Fruit fly (Drosophila melanogaster) whole organism, embryonic: Measurements from ENCODE around the gene CG3652.

Experiments
- ATbp ChIP-seq: fragments of 200-800 bp; sonication (Bioruptor generic); optimal IDR thresholded peaks from 2 replicates; lab custom pipeline; 2017; ENCODE audit warnings: missing biosample characterization, mild to moderate bottlenecking, missing genetic modification characterization, missing genetic modification reagents
- Bdp1 ChIP-seq: fragments of 200-800 bp; sonication (Bioruptor generic); optimal IDR thresholded peaks from 3 replicates; lab custom pipeline; 2016; ENCODE audit warnings: missing biosample characterization, missing genetic modification characterization
- BtbVII ChIP-seq: fragments of 200-800 bp; sonication (Bioruptor generic); optimal IDR thresholded peaks from 3 replicates; lab custom pipeline; 2017; ENCODE audit warnings: missing biosample characterization, mild to moderate bottlenecking, missing genetic modification characterization
- Bteb2 ChIP-seq: fragments of 200-800 bp; sonication (Bioruptor generic); optimal IDR thresholded peaks from 2 replicates; lab custom pipeline; 2016; ENCODE audit warnings: missing biosample characterization, missing genetic modification characterization
- CG13424 ChIP-seq: fragments of 200-800 bp; sonication (Bioruptor generic); optimal IDR thresholded peaks from 2 replicates; lab custom pipeline; 2019; ENCODE audit warnings: missing biosample characterization, mild to moderate bottlenecking, missing genetic modification characterization, moderate library complexity
- CG13894 ChIP-seq: fragments of 200-800 bp; sonication (Bioruptor generic); optimal IDR thresholded peaks from 3 replicates; lab custom pipeline; 2018; ENCODE audit warnings: missing biosample characterization, mild to moderate bottlenecking, missing genetic modification characterization, moderate library complexity
- CG14050 ChIP-seq: fragments of 200-800 bp; sonication (Bioruptor generic); IDR thresholded peaks from 3 replicates; pipeline ENCODE4 v1.3.6; 2022; ENCODE audit warnings: missing biosample characterization, missing genetic modification characterization
- CG14667 ChIP-seq: fragments of 200-800 bp; sonication (Bioruptor generic); IDR thresholded peaks from 2 replicates; pipeline ENCODE4 v1.3.6; 2022; ENCODE audit warnings: missing biosample characterization, missing genetic modification characterization
- CG1603 ChIP-seq: fragments of 200-800 bp; sonication (Bioruptor generic); optimal IDR thresholded peaks from 2 replicates; lab custom pipeline; 2019; ENCODE audit warnings: missing biosample characterization, mild to moderate bottlenecking, missing genetic modification characterization, moderate library complexity
- CG16779 ChIP-seq: fragments of 200-800 bp; sonication (Bioruptor generic); IDR thresholded peaks from 2 replicates; pipeline ENCODE4 v1.3.6; 2022; ENCODE audit warnings: missing biosample characterization, missing genetic modification characterization
- CG17361 ChIP-seq: fragments of 200-800 bp; sonication (Bioruptor generic); IDR thresholded peaks from 3 replicates; pipeline ENCODE4 v1.3.6; 2022; ENCODE audit warnings: missing biosample characterization, missing genetic modification characterization
- CG18262 ChIP-seq: fragments of 200-800 bp; optimal IDR thresholded peaks from 3 replicates; lab custom pipeline; 2019; ENCODE audit warnings: missing biosample characterization, mild to moderate bottlenecking, missing genetic modification characterization, moderate library complexity
- CG2129 ChIP-seq: fragments of 200-800 bp; sonication (Bioruptor generic); IDR thresholded peaks from 2 replicates; pipeline ENCODE4 v1.3.6; 2022; ENCODE audit warnings: missing biosample characterization, missing genetic modification characterization; ENCODE audit not compliant: partially characterized antibody
- CG2889 ChIP-seq: fragments of 200-800 bp; sonication (Bioruptor generic); IDR thresholded peaks from 3 replicates; pipeline ENCODE4 v1.3.6; 2022; ENCODE audit warnings: missing biosample characterization, missing genetic modification characterization
- CG33557 ChIP-seq: fragments of 200-800 bp; sonication (Bioruptor generic); optimal IDR thresholded peaks from 2 replicates; lab custom pipeline; 2019; ENCODE audit warnings: missing biosample characterization, mild to moderate bottlenecking, missing genetic modification characterization, moderate library complexity
- CG4617 ChIP-seq: fragments of 200-800 bp; sonication (Bioruptor generic); optimal IDR thresholded peaks from 3 replicates; lab custom pipeline; 2016; ENCODE audit warnings: missing biosample characterization, missing genetic modification characterization, borderline replicate concordance
- CG6175 ChIP-seq: fragments of 200-800 bp; sonication (Bioruptor generic); IDR thresholded peaks from 3 replicates; pipeline ENCODE4 v1.3.6; 2022; ENCODE audit warnings: missing biosample characterization, missing genetic modification characterization
- CG7372 ChIP-seq: fragments of 200-800 bp; sonication (Bioruptor generic); IDR thresholded peaks from 2 replicates; pipeline ENCODE4 v1.3.6; 2022; ENCODE audit warnings: missing biosample characterization, missing genetic modification characterization
- CG7839 ChIP-seq: fragments of 200-800 bp; sonication (Bioruptor generic); optimal IDR thresholded peaks from 3 replicates; lab custom pipeline; 2018; ENCODE audit warnings: missing biosample characterization, mild to moderate bottlenecking, missing genetic modification characterization, moderate library complexity
- Chrac-16 ChIP-seq: fragments of 200-800 bp; sonication (Bioruptor generic); optimal IDR thresholded peaks from 3 replicates; lab custom pipeline; 2016; ENCODE audit warnings: missing biosample characterization, missing genetic modification characterization
- Dad ChIP-seq: fragments of 200-800 bp; sonication (Bioruptor generic); optimal IDR thresholded peaks from 3 replicates; lab custom pipeline; 2016; ENCODE audit warnings: missing biosample characterization, missing genetic modification characterization
- Deaf1 ChIP-seq: fragments of 200-800 bp; optimal IDR thresholded peaks from 3 replicates; lab custom pipeline; 2019; ENCODE audit warnings: missing biosample characterization, mild to moderate bottlenecking, missing genetic modification characterization, moderate library complexity
- Dref ChIP-seq: fragments of 200-800 bp; sonication (Bioruptor generic); IDR thresholded peaks from 2 replicates; pipeline ENCODE4 v1.3.6; 2022; ENCODE audit warnings: missing biosample characterization, missing genetic modification characterization
- Drgx ChIP-seq: fragments of 200-800 bp; sonication (Bioruptor generic); IDR thresholded peaks from 2 replicates; pipeline ENCODE4 v1.3.6; 2022; ENCODE audit warnings: missing biosample characterization, missing genetic modification characterization
- HLH3B ChIP-seq: fragments of 200-800 bp; sonication (Bioruptor generic); IDR thresholded peaks from 2 replicates; pipeline ENCODE4 v1.3.6; 2022; ENCODE audit warnings: missing biosample characterization, missing genetic modification characterization
- HLHmδ ChIP-seq: fragments of 200-800 bp; sonication (Bioruptor generic); optimal IDR thresholded peaks from 2 replicates; lab custom pipeline; 2018; ENCODE audit warnings: missing biosample characterization, mild to moderate bottlenecking, missing genetic modification characterization, moderate library complexity
- Hmx ChIP-seq: fragments of 200-800 bp; sonication (Bioruptor generic); optimal IDR thresholded peaks from 2 replicates; lab custom pipeline; 2016; ENCODE audit warnings: missing biosample characterization, missing genetic modification characterization
- Hsf ChIP-seq: fragments of 200-800 bp; sonication (Bioruptor generic); optimal IDR thresholded peaks from 3 replicates; lab custom pipeline; 2016; ENCODE audit warnings: missing biosample characterization, missing genetic modification characterization
- Jarid2 ChIP-seq: fragments of 200-800 bp; sonication (Bioruptor generic); optimal IDR thresholded peaks from 3 replicates; lab custom pipeline; 2017; ENCODE audit warnings: mild to moderate bottlenecking, missing biosample characterization, missing genetic modification reagents, missing genetic modification characterization
- Mes4 ChIP-seq: fragments of 200-800 bp; sonication (Bioruptor generic); optimal IDR thresholded peaks from 2 replicates; lab custom pipeline; 2016; ENCODE audit warnings: missing biosample characterization, missing genetic modification characterization
- Mrtf ChIP-seq: fragments of 200-800 bp; sonication (Bioruptor generic); IDR thresholded peaks from 3 replicates; pipeline ENCODE4 v1.3.6; 2022; ENCODE audit warnings: missing biosample characterization, missing genetic modification characterization
- PHDP ChIP-seq: fragments of 200-800 bp; sonication (Bioruptor generic); optimal IDR thresholded peaks from 3 replicates; lab custom pipeline; 2018; ENCODE audit warnings: missing biosample characterization, mild to moderate bottlenecking, missing genetic modification characterization, moderate library complexity
- Rfx ChIP-seq: fragments of 200-800 bp; sonication (Bioruptor generic); IDR thresholded peaks from 2 replicates; pipeline ENCODE4 v1.3.6; 2022; ENCODE audit warnings: missing biosample characterization, missing genetic modification characterization
- Stat92E ChIP-seq, 3 experiments: fragments of >200 bp in 2 of 3; fragments of 200-800 bp in 1 of 3; sonication (Bioruptor generic) in 1 of 3; optimal IDR thresholded peaks; 2 replicates each; lab custom pipeline; 2017 to 2019; ENCODE audit warnings: missing biosample characterization in 3 of 3, missing genetic modification characterization in 3 of 3, mild to moderate bottlenecking in 1 of 3, moderate library complexity in 1 of 3
- Taf1 ChIP-seq: fragments of 200-800 bp; sonication (Bioruptor generic); IDR thresholded peaks from 2 replicates; pipeline ENCODE4 v1.3.6; 2022; ENCODE audit warnings: missing biosample characterization, missing genetic modification characterization
- abd-A ChIP-seq: fragments of 200-800 bp; sonication (Bioruptor generic); optimal IDR thresholded peaks from 3 replicates; lab custom pipeline; 2019; ENCODE audit warnings: missing biosample characterization, mild to moderate bottlenecking, missing genetic modification characterization, moderate library complexity
- disco-r ChIP-seq: fragments of 200-800 bp; sonication (Bioruptor generic); optimal IDR thresholded peaks from 2 replicates; lab custom pipeline; 2016; ENCODE audit warnings: missing biosample characterization, missing genetic modification characterization
- dmrt11E ChIP-seq: fragments of 200-800 bp; sonication (Bioruptor generic); optimal IDR thresholded peaks from 3 replicates; lab custom pipeline; 2018; ENCODE audit warnings: missing biosample characterization, mild to moderate bottlenecking, missing genetic modification characterization, moderate library complexity
- grn ChIP-seq: fragments of 200-800 bp; sonication (Bioruptor generic); optimal IDR thresholded peaks from 3 replicates; lab custom pipeline; 2017; ENCODE audit warnings: missing biosample characterization, missing genetic modification characterization
- ind ChIP-seq: fragments of 200-800 bp; sonication (Bioruptor generic); optimal IDR thresholded peaks from 3 replicates; lab custom pipeline; 2016; ENCODE audit warnings: missing biosample characterization, missing genetic modification characterization
- lbe ChIP-seq: fragments of 200-800 bp; sonication (Bioruptor generic); optimal IDR thresholded peaks from 2 replicates; lab custom pipeline; 2016; ENCODE audit warnings: missing biosample characterization, mild to moderate bottlenecking, missing genetic modification characterization
- p53 ChIP-seq: fragments of 200-800 bp; sonication (Bioruptor generic); optimal IDR thresholded peaks from 2 replicates; lab custom pipeline; 2016; ENCODE audit warnings: missing biosample characterization, missing genetic modification characterization
- pb ChIP-seq: fragments of 200-800 bp; sonication (Bioruptor generic); optimal IDR thresholded peaks from 3 replicates; lab custom pipeline; 2016; ENCODE audit warnings: missing biosample characterization, missing genetic modification characterization
- phol ChIP-seq: fragments of 200-800 bp; sonication (Bioruptor generic); optimal IDR thresholded peaks from 3 replicates; lab custom pipeline; 2018; ENCODE audit warnings: missing biosample characterization, mild to moderate bottlenecking, missing genetic modification characterization, moderate library complexity
- prd ChIP-seq, 3 experiments: fragments of >200 bp in 2 of 3; fragments of 200-800 bp in 1 of 3; sonication (Bioruptor generic) in 1 of 3; optimal IDR thresholded peaks in 2 of 3; IDR thresholded peaks in 1 of 3; 2 replicates in 2 of 3; 3 replicates in 1 of 3; pipeline versions ENCODE4 v1.3.6 to Lab custom; 2017 to 2022; ENCODE audit warnings: missing biosample characterization in 1 of 3, missing genetic modification characterization in 1 of 3
- pros ChIP-seq: fragments of 200-800 bp; sonication (Bioruptor generic); optimal IDR thresholded peaks from 3 replicates; lab custom pipeline; 2019; ENCODE audit warnings: missing biosample characterization, mild to moderate bottlenecking, missing genetic modification characterization, moderate library complexity
- schlank ChIP-seq: fragments of 200-800 bp; sonication (Bioruptor generic); optimal IDR thresholded peaks from 2 replicates; lab custom pipeline; 2018; ENCODE audit warnings: missing biosample characterization, mild to moderate bottlenecking, missing genetic modification characterization
- sob ChIP-seq: fragments of 200-800 bp; sonication (Bioruptor generic); IDR thresholded peaks from 2 replicates; pipeline ENCODE4 v1.3.6; 2022; ENCODE audit warnings: missing biosample characterization, missing genetic modification characterization
- tgo ChIP-seq: fragments of 200-800 bp; sonication (Bioruptor generic); IDR thresholded peaks from 3 replicates; pipeline ENCODE4 v1.3.6; 2022; ENCODE audit warnings: missing biosample characterization, missing genetic modification characterization
- toy ChIP-seq: fragments of 200-800 bp; sonication (Bioruptor generic); IDR thresholded peaks from 2 replicates; pipeline ENCODE4 v1.3.6; 2022; ENCODE audit warnings: missing biosample characterization, missing genetic modification characterization

CG3652 gene

DNA sequence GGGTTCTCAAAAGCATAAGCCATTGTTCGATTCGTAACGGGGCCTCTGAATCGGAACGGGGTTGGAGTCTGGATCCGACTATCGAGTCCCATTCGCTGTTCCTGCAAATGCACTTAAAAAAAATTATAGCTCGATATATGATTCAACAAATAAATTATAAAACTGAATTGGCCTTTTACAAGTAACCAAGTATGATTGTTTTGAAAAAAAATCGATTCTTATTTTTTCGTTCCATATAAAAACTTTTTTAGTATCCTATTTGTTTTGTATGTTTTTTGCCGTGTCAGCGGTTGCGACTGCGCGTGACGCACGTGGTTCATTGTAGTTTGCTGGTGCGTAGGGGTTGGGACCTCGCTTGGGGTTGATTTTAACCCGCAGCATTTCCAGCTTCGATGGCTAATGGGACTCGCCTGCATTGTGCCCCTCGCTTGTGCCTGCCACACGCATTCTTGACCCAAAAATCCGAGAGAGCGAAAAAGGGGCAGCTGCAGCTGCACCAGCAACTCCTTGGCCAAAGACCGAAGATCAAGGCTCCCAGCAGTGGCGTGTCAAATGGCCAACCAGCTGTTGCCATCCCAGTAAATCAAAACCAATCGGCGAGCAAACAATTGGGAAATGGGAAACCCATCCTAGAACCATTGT lies 42.9 kb downstream of the CG3652 start (continued):
- TF ChIP-seq CG1603 (tag; lab: Kevin White, UChicago) (peak; percentile 58), Mes4 (GFP tag; lab: Kevin White, UChicago) (peak; percentile 67), CG14050 (no peak), ind (GFP tag; lab: Kevin White, UChicago) (peak; percentile 9), CG18262 (tag; lab: Kevin White, UChicago) (peak; percentile 92), Deaf1 (tag; lab: Kevin White, UChicago) (peak; percentile 11), disco-r (GFP tag; lab: Kevin White, UChicago) (no peak), Drgx (GFP tag; lab: Robert Waterston, UW) (no peak), Chrac-16 (GFP tag; lab: Kevin White, UChicago) (peak; percentile 73), BtbVII (GFP tag; lab: Kevin White, UChicago) (no peak), PHDP (tag; lab: Kevin White, UChicago) (no peak), sob (GFP tag; lab: Robert Waterston, UW) (no peak), CG4617 (GFP tag; lab: Kevin White, UChicago) (peak; percentile 21), Jarid2 (GFP tag; lab: Kevin White, UChicago) (no peak), CG13424 (tag; lab: Kevin White, UChicago) (peak; percentile 54), tgo (GFP tag; lab: Robert Waterston, UW) (peak; percentile 52; the same call in 1 of the 3 replicates), CG14667 (GFP tag; lab: Robert Waterston, UW) (peak; percentile 54), Dad (GFP tag; lab: Kevin White, UChicago) (peak; percentile 37), toy (no peak), lbe (GFP tag; lab: Kevin White, UChicago) (no peak), Hsf (peak; percentile 66), ATbp (no peak), abd-A (tag; lab: Kevin White, UChicago) (no peak), p53 (GFP tag; lab: Kevin White, UChicago) (no peak), HLH3B (no peak), schlank (no peak), Taf1 (GFP tag; lab: Robert Waterston, UW) (no peak), CG17361 (GFP tag; lab: Robert Waterston, UW) (peak; percentile 75), CG7839 (tag; lab: Kevin White, UChicago) (peak; percentile 72), phol (tag; lab: Kevin White, UChicago) (peak; percentile 80), CG13894 (no peak), prd (optimal IDR thresholded peaks at IDR 0.05; lab: Kevin White, UChicago) (no peak), prd (GFP tag; IDR thresholded peaks at IDR 0.05; lab: Robert Waterston, UW) (peak; percentile 79), Dref (GFP tag; lab: Robert Waterston, UW) (no peak)

DNA sequence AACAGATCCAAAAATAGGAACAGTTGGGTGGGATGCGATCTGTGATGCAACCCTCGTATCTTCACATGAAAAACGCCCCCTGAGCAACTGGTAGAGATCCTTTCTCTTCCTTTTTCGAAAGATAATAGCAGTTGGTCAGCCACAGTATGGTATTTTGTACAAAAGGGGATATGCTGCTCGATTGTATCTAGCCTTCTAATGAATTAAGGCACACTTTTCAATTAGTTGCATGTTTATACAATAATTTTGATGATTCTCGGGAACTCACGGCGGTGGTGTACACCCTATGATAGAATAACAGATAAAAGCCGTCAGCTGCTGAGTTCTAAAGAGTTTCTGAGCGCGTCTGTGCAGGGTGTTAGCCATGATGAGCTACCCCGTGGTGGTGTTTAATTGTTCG lies 44.0 kb downstream of the CG3652 start:
- TF ChIP-seq HLHmδ (GFP tag; lab: Kevin White, UChicago) (no peak), Chrac-16 (GFP tag; lab: Kevin White, UChicago) (no peak), CG2129 (GFP tag; lab: Robert Waterston, UW) (no peak), Bdp1 (GFP tag; lab: Kevin White, UChicago) (no peak), CG16779 (no peak), CG7372 (no peak), CG2889 (no peak), CG33557 (no peak), grn (GFP tag; lab: Kevin White, UChicago) (peak; percentile 10), dmrt11E (tag; lab: Kevin White, UChicago) (no peak), CG6175 (GFP tag; lab: Robert Waterston, UW) (no peak), pros (peak; percentile 86), Hmx (GFP tag; lab: Kevin White, UChicago) (no peak), pb (GFP tag; lab: Kevin White, UChicago) (no peak), Mrtf (GFP tag; lab: Robert Waterston, UW) (no peak), Stat92E (GFP tag; optimal IDR thresholded peaks at IDR 0.05; lab: Kevin White, UChicago) (peak in 1 of 3 experiments; percentile 55), Bteb2 (GFP tag; lab: Kevin White, UChicago) (no peak), Taf1 (GFP tag; lab: Robert Waterston, UW) (no peak), Rfx (no peak)
